Worm (Caenorhabditis elegans) whole organism, midembryonic: ENCODE results near the gene C56C10.7.

Experiments
- flt-1 ChIP-seq: fragments of 200-800 bp; sonication (Bioruptor generic); IDR thresholded peaks from 2 replicates; pipeline ENCODE4 v1.3.6; 2022; ENCODE audit warnings: missing genetic modification characterization, missing compliant biosample characterization
- ztf-23 ChIP-seq: fragments of 200-800 bp; sonication (Bioruptor generic); IDR thresholded peaks from 2 replicates; pipeline ENCODE4 v1.3.6; 2022; ENCODE audit warnings: missing genetic modification reagents, missing genetic modification characterization, missing compliant biosample characterization

DNA sequence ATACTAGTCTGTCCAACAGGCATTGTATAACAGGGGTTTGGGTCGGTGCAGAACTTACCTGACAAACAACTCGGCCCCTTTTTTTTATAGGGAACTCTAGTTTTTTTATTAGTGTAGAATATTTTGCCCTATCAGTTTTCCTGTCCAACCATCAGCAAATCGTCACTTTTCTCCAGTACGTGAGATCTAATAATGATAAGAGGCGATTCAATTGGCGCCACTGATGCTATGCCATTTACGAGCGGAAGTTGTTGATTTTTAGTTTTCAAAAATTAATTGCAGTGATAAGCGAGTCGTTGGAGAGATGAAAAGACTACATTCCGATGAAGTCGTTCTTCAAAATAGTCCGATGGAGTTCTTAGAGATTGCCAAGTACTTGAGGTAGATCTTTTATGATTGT lies 41.0 kb upstream of the C56C10.7 start:
- TF ChIP-seq ztf-23 (GFP tag; lab: Robert Waterston, UW) (no peak), flt-1 (GFP tag; lab: Robert Waterston, UW) (no peak)
